Fruit fly (Drosophila melanogaster) whole organism, embryonic: ENCODE measurements around the gene ssh.
A peak's percentile ranks its signal among the peaks of the same experiment; 100 is the strongest.

ENCODE experiments used
- Abd-B ChIP-seq: fragments of 200-800 bp; sonication (Bioruptor generic); optimal IDR thresholded peaks from 2 replicates; lab custom pipeline; 2018; ENCODE audit warnings: missing biosample characterization, mild to moderate bottlenecking, missing genetic modification characterization, moderate library complexity
- Asciz ChIP-seq: fragments of 200-800 bp; sonication (Bioruptor generic); optimal IDR thresholded peaks from 2 replicates; lab custom pipeline; 2017; ENCODE audit warnings: missing biosample characterization, mild to moderate bottlenecking, missing genetic modification characterization, missing genetic modification reagents
- Bdp1 ChIP-seq: fragments of 200-800 bp; sonication (Bioruptor generic); optimal IDR thresholded peaks from 3 replicates; lab custom pipeline; 2016; ENCODE audit warnings: missing biosample characterization, missing genetic modification characterization
- CG11695 ChIP-seq: fragments of 200-800 bp; sonication (Bioruptor generic); IDR thresholded peaks from 3 replicates; pipeline ENCODE4 v1.3.6; 2022; ENCODE audit warnings: missing biosample characterization, missing genetic modification characterization
- CG12155 ChIP-seq: fragments of 200-800 bp; sonication (Bioruptor generic); optimal IDR thresholded peaks from 3 replicates; lab custom pipeline; 2016; ENCODE audit warnings: missing biosample characterization, missing genetic modification characterization
- CG12299 ChIP-seq: fragments of 200-800 bp; sonication (Bioruptor generic); optimal IDR thresholded peaks from 2 replicates; lab custom pipeline; 2018; ENCODE audit warnings: missing biosample characterization, mild to moderate bottlenecking, missing genetic modification characterization
- CG14441 ChIP-seq: fragments of 200-800 bp; sonication (Bioruptor generic); IDR thresholded peaks from 2 replicates; pipeline ENCODE4 v1.3.6; 2022; ENCODE audit warnings: missing biosample characterization, missing genetic modification characterization
- CG15073 ChIP-seq: fragments of 200-800 bp; sonication (Bioruptor generic); optimal IDR thresholded peaks from 2 replicates; lab custom pipeline; 2016; ENCODE audit warnings: missing biosample characterization, missing genetic modification characterization
- CG15514 ChIP-seq: fragments of 200-800 bp; sonication (Bioruptor generic); optimal IDR thresholded peaks from 3 replicates; lab custom pipeline; 2017; ENCODE audit warnings: missing biosample characterization, missing genetic modification characterization, mild to moderate bottlenecking, moderate library complexity, missing genetic modification reagents
- CG1647 ChIP-seq: fragments of 200-800 bp; sonication (Bioruptor generic); optimal IDR thresholded peaks from 3 replicates; lab custom pipeline; 2016; ENCODE audit warnings: missing biosample characterization, missing genetic modification characterization
- CG16815 ChIP-seq: fragments of 200-800 bp; sonication (Bioruptor generic); optimal IDR thresholded peaks from 3 replicates; lab custom pipeline; 2017; ENCODE audit warnings: missing biosample characterization, mild to moderate bottlenecking, missing genetic modification characterization
- CG1832 ChIP-seq: fragments of 200-800 bp; sonication (Bioruptor generic); optimal IDR thresholded peaks from 2 replicates; lab custom pipeline; 2017; ENCODE audit warnings: missing biosample characterization, mild to moderate bottlenecking, missing genetic modification characterization, inconsistent platforms
- CG2120 ChIP-seq: fragments of 200-800 bp; sonication (Bioruptor generic); optimal IDR thresholded peaks from 3 replicates; lab custom pipeline; 2016; ENCODE audit warnings: missing biosample characterization, missing genetic modification characterization
- CG3065 ChIP-seq: fragments of 200-800 bp; sonication (Bioruptor generic); optimal IDR thresholded peaks from 2 replicates; lab custom pipeline; 2016; ENCODE audit warnings: missing biosample characterization, missing genetic modification characterization
- CG31441 ChIP-seq: fragments of 200-800 bp; sonication (Bioruptor generic); IDR thresholded peaks from 2 replicates; pipeline ENCODE4 v1.3.6; 2022; ENCODE audit warnings: missing biosample characterization, missing genetic modification characterization
- CG3407 ChIP-seq: fragments of 200-800 bp; sonication (Bioruptor generic); optimal IDR thresholded peaks from 2 replicates; lab custom pipeline; 2018; ENCODE audit warnings: missing biosample characterization, mild to moderate bottlenecking, missing genetic modification characterization
- CG42726 ChIP-seq: fragments of 200-800 bp; sonication (Bioruptor generic); IDR thresholded peaks from 2 replicates; pipeline ENCODE4 v1.3.6; 2022; ENCODE audit warnings: missing biosample characterization, missing genetic modification characterization; ENCODE audit not compliant: partially characterized antibody
- CG4360 ChIP-seq: fragments of 200-800 bp; sonication (Bioruptor generic); IDR thresholded peaks from 2 replicates; pipeline ENCODE4 v1.3.6; 2022; ENCODE audit warnings: missing biosample characterization, missing genetic modification characterization
- CG6765 ChIP-seq: fragments of 200-800 bp; sonication (Bioruptor generic); optimal IDR thresholded peaks from 3 replicates; lab custom pipeline; 2017; ENCODE audit warnings: missing biosample characterization, mild to moderate bottlenecking, missing genetic modification characterization
- CG6854 ChIP-seq: fragments of 200-800 bp; sonication (Bioruptor generic); optimal IDR thresholded peaks from 3 replicates; lab custom pipeline; 2017; ENCODE audit warnings: missing biosample characterization, mild to moderate bottlenecking, missing genetic modification characterization
- CG8281 ChIP-seq: fragments of 200-800 bp; sonication (Bioruptor generic); optimal IDR thresholded peaks from 2 replicates; lab custom pipeline; 2018; ENCODE audit warnings: missing biosample characterization, mild to moderate bottlenecking, missing genetic modification characterization, moderate library complexity
- CoRest ChIP-seq: fragments of 200-800 bp; sonication (Bioruptor generic); optimal IDR thresholded peaks from 3 replicates; lab custom pipeline; 2018; ENCODE audit warnings: missing biosample characterization, mild to moderate bottlenecking, missing genetic modification characterization, moderate library complexity
- Doc3 ChIP-seq: fragments of 200-800 bp; sonication (Bioruptor generic); IDR thresholded peaks from 3 replicates; pipeline ENCODE4 v1.3.6; 2022; ENCODE audit warnings: missing biosample characterization, missing genetic modification characterization; ENCODE audit not compliant: partially characterized antibody
- E2f2 ChIP-seq: fragments of 200-800 bp; sonication (Bioruptor generic); IDR thresholded peaks from 2 replicates; pipeline ENCODE4 v1.3.6; 2022; ENCODE audit warnings: missing biosample characterization, missing genetic modification characterization
- HmgZ ChIP-seq: fragments of 200-800 bp; sonication (Bioruptor generic); optimal IDR thresholded peaks from 2 replicates; lab custom pipeline; 2018; ENCODE audit warnings: missing biosample characterization, mild to moderate bottlenecking, missing genetic modification characterization
- Mad ChIP-seq: fragments of 200-800 bp; sonication (Bioruptor generic); optimal IDR thresholded peaks from 2 replicates; lab custom pipeline; 2016; ENCODE audit warnings: missing biosample characterization, missing genetic modification characterization
- Meics ChIP-seq: fragments of 200-800 bp; sonication (Bioruptor generic); optimal IDR thresholded peaks from 2 replicates; lab custom pipeline; 2017; ENCODE audit warnings: missing biosample characterization, mild to moderate bottlenecking, missing genetic modification characterization
- NC2α ChIP-seq: fragments of 200-800 bp; sonication (Bioruptor generic); optimal IDR thresholded peaks from 2 replicates; lab custom pipeline; 2016; ENCODE audit warnings: missing biosample characterization, missing genetic modification characterization
- NK7.1 ChIP-seq: fragments of 200-800 bp; sonication (Bioruptor generic); optimal IDR thresholded peaks from 3 replicates; lab custom pipeline; 2016; ENCODE audit warnings: missing biosample characterization, missing genetic modification characterization
- Neu2 ChIP-seq: fragments of 200-800 bp; sonication (Bioruptor generic); optimal IDR thresholded peaks from 3 replicates; lab custom pipeline; 2016; ENCODE audit warnings: missing biosample characterization, missing genetic modification characterization, borderline replicate concordance
- Pdp1 ChIP-seq, 2 experiments: fragments of 200-800 bp; sonication (Bioruptor generic); optimal IDR thresholded peaks; 3 replicates each; lab custom pipeline; 2016; ENCODE audit warnings: missing biosample characterization in 2 of 2, missing genetic modification characterization in 2 of 2, mild to moderate bottlenecking in 1 of 2, moderate library complexity in 1 of 2
- Vsx1 ChIP-seq: fragments of 200-800 bp; sonication (Bioruptor generic); optimal IDR thresholded peaks from 2 replicates; lab custom pipeline; 2017; ENCODE audit warnings: missing biosample characterization, mild to moderate bottlenecking, missing genetic modification characterization, missing genetic modification reagents
- ash1 ChIP-seq: fragments of 200-800 bp; sonication (Bioruptor generic); optimal IDR thresholded peaks from 2 replicates; lab custom pipeline; 2018; ENCODE audit warnings: missing biosample characterization, mild to moderate bottlenecking, missing genetic modification characterization
- crc ChIP-seq: fragments of 200-800 bp; sonication (Bioruptor generic); optimal IDR thresholded peaks from 2 replicates; lab custom pipeline; 2016; ENCODE audit warnings: missing biosample characterization, missing genetic modification characterization
- danr ChIP-seq: fragments of 200-800 bp; sonication (Bioruptor generic); IDR thresholded peaks from 2 replicates; pipeline ENCODE4 v1.3.6; 2022; ENCODE audit warnings: missing biosample characterization, missing genetic modification characterization
- emc ChIP-seq: fragments of 200-800 bp; sonication (Bioruptor generic); optimal IDR thresholded peaks from 2 replicates; lab custom pipeline; 2016; ENCODE audit warnings: missing biosample characterization, missing genetic modification characterization
- ems ChIP-seq: fragments of 200-800 bp; sonication (Bioruptor generic); optimal IDR thresholded peaks from 3 replicates; lab custom pipeline; 2016; ENCODE audit warnings: missing biosample characterization, missing genetic modification characterization
- gsb-n ChIP-seq: fragments of 200-800 bp; sonication (Bioruptor generic); optimal IDR thresholded peaks from 3 replicates; lab custom pipeline; 2018; ENCODE audit warnings: missing biosample characterization, mild to moderate bottlenecking, missing genetic modification characterization
- jing ChIP-seq: fragments of 200-800 bp; sonication (Bioruptor generic); optimal IDR thresholded peaks from 2 replicates; lab custom pipeline; 2018; ENCODE audit warnings: missing biosample characterization, mild to moderate bottlenecking, missing genetic modification characterization
- ken ChIP-seq: fragments of 200-800 bp; sonication (Bioruptor generic); IDR thresholded peaks from 3 replicates; pipeline ENCODE4 v1.3.6; 2022; ENCODE audit warnings: missing biosample characterization, missing genetic modification characterization
- lmd ChIP-seq: fragments of 200-800 bp; sonication (Bioruptor generic); IDR thresholded peaks from 2 replicates; pipeline ENCODE4 v1.3.6; 2022; ENCODE audit warnings: missing biosample characterization, missing genetic modification characterization
- p53 ChIP-seq: fragments of 200-800 bp; sonication (Bioruptor generic); optimal IDR thresholded peaks from 2 replicates; lab custom pipeline; 2016; ENCODE audit warnings: missing biosample characterization, missing genetic modification characterization
- pum ChIP-seq: fragments of 200-800 bp; sonication (Bioruptor generic); optimal IDR thresholded peaks from 2 replicates; lab custom pipeline; 2016; ENCODE audit warnings: missing biosample characterization, missing genetic modification characterization
- ranshi ChIP-seq: fragments of 200-800 bp; sonication (Bioruptor generic); IDR thresholded peaks from 2 replicates; pipeline ENCODE4 v1.3.6; 2022; ENCODE audit warnings: missing biosample characterization, missing genetic modification characterization
- sqz ChIP-seq: fragments of 200-800 bp; sonication (Bioruptor generic); optimal IDR thresholded peaks from 3 replicates; lab custom pipeline; 2018; ENCODE audit warnings: missing biosample characterization, mild to moderate bottlenecking, missing genetic modification characterization
- tio ChIP-seq: fragments of 200-800 bp; sonication (Bioruptor generic); optimal IDR thresholded peaks from 2 replicates; lab custom pipeline; 2017; ENCODE audit warnings: missing biosample characterization, missing genetic modification characterization, inconsistent platforms
- vfl ChIP-seq: fragments of 200-800 bp; sonication (Bioruptor generic); optimal IDR thresholded peaks from 2 replicates; lab custom pipeline; 2016; ENCODE audit warnings: missing biosample characterization, missing genetic modification characterization
- wek ChIP-seq: fragments of 200-800 bp; sonication (Bioruptor generic); optimal IDR thresholded peaks from 3 replicates; lab custom pipeline; 2018; ENCODE audit warnings: missing biosample characterization, mild to moderate bottlenecking, missing genetic modification characterization, moderate library complexity
- yki ChIP-seq: fragments of >200 bp; optimal IDR thresholded peaks from 3 replicates; lab custom pipeline; 2018
- z ChIP-seq: fragments of 200-800 bp; sonication (Bioruptor generic); IDR thresholded peaks from 3 replicates; pipeline ENCODE4 v1.3.6; 2022; ENCODE audit warnings: missing biosample characterization, missing genetic modification characterization

Gene ssh

dm6 chr3R:24944920-24945853, at the start of gene ssh, which contains the start of gene Nmnat (continued):
- TF ChIP-seq ranshi (GFP tag; lab: Robert Waterston, UW) = no peak
- no peak for TF ChIP-seq CG11695 (GFP tag; lab: Robert Waterston, UW)
- no peak for TF ChIP-seq CG1832 (GFP tag; lab: Kevin White, UChicago)
- TF ChIP-seq CG31441 = 0 out of 2 replicates have a peak, but pooled peaks have one; percentile 15
- no peak for TF ChIP-seq z (GFP tag; lab: Robert Waterston, UW)
- TF ChIP-seq CG15514 (GFP tag; lab: Kevin White, UChicago) = peak; percentile 70
- TF ChIP-seq NC2α = no peak
- TF ChIP-seq jing (GFP tag; lab: Kevin White, UChicago) = no peak
- no peak for TF ChIP-seq p53
- peak; percentile 68 for TF ChIP-seq CG2120 (GFP tag; lab: Kevin White, UChicago)
- no peak for TF ChIP-seq Mad (GFP tag; lab: Kevin White, UChicago)
- no peak for TF ChIP-seq CG15073 (GFP tag; lab: Kevin White, UChicago)
- peak; percentile 42 for TF ChIP-seq ems (GFP tag; lab: Kevin White, UChicago)
- no peak for TF ChIP-seq CG3407 (GFP tag; lab: Kevin White, UChicago)
- no peak for TF ChIP-seq CG1647 (GFP tag; lab: Kevin White, UChicago)
- peak; percentile 49 for TF ChIP-seq CG12155 (GFP tag; lab: Kevin White, UChicago)
- peak; percentile 69 for TF ChIP-seq CG42726
- TF ChIP-seq CG6765 (GFP tag; lab: Kevin White, UChicago) = no peak
- 0 out of 2 replicates have a peak, but pooled peaks have one; percentile 25 for TF ChIP-seq CG4360 (GFP tag; lab: Robert Waterston, UW)
- TF ChIP-seq pum (GFP tag; lab: Kevin White, UChicago) = no peak
- peak; percentile 67 for TF ChIP-seq HmgZ
- peak; percentile 32 for TF ChIP-seq E2f2 (GFP tag; lab: Robert Waterston, UW)
- no peak for TF ChIP-seq Bdp1 (GFP tag; lab: Kevin White, UChicago)
- no peak for TF ChIP-seq tio (GFP tag; lab: Kevin White, UChicago)
- TF ChIP-seq NK7.1 (GFP tag; lab: Kevin White, UChicago) = no peak
- TF ChIP-seq CG6854 = no peak
- TF ChIP-seq CG12299 (tag; lab: Kevin White, UChicago) = no peak
- no peak for TF ChIP-seq gsb-n (tag; lab: Kevin White, UChicago)
- no peak for TF ChIP-seq yki
- no peak for TF ChIP-seq CG14441 (GFP tag; lab: Robert Waterston, UW)
- peak; percentile 52 for TF ChIP-seq CoRest (tag; lab: Kevin White, UChicago)
- TF ChIP-seq ken (GFP tag; lab: Robert Waterston, UW) = no peak
- peak in 1 of 2 experiments; percentile 16 for TF ChIP-seq Pdp1 (GFP tag; optimal IDR thresholded peaks at IDR 0.05; lab: Kevin White, UChicago)
- no peak for TF ChIP-seq CG16815
- no peak for TF ChIP-seq Vsx1 (GFP tag; lab: Kevin White, UChicago)
- TF ChIP-seq sqz (GFP tag; lab: Kevin White, UChicago) = no peak
- no peak for TF ChIP-seq lmd (GFP tag; lab: Robert Waterston, UW)
- no peak for TF ChIP-seq wek (GFP tag; lab: Kevin White, UChicago)
- no peak for TF ChIP-seq emc (GFP tag; lab: Kevin White, UChicago)
- no peak for TF ChIP-seq CG3065 (GFP tag; lab: Kevin White, UChicago)
- no peak for TF ChIP-seq ash1 (GFP tag; lab: Kevin White, UChicago)
- no peak for TF ChIP-seq Meics
- TF ChIP-seq Neu2 (GFP tag; lab: Kevin White, UChicago) = no peak
- TF ChIP-seq Asciz (GFP tag; lab: Kevin White, UChicago) = no peak
- TF ChIP-seq Abd-B (GFP tag; lab: Kevin White, UChicago) = no peak
- TF ChIP-seq danr (GFP tag; lab: Robert Waterston, UW) = no peak
- TF ChIP-seq CG8281 (tag; lab: Kevin White, UChicago) = no peak
- peak; percentile 44 for TF ChIP-seq vfl (GFP tag; lab: Kevin White, UChicago)
- peak; percentile 86 for TF ChIP-seq Doc3 (GFP tag; lab: Robert Waterston, UW)
- TF ChIP-seq crc (GFP tag; lab: Kevin White, UChicago) = no peak
